Worm (Caenorhabditis elegans) whole organism, L2 larva: ENCODE results near the gene clc-11.

Experiments
- C34F6.9 ChIP-seq: fragments of 150-350 bp; optimal IDR thresholded peaks from 2 replicates; lab custom pipeline; 2014; ENCODE audit warnings: missing biosample characterization, missing genetic modification characterization
- F13H6.1 ChIP-seq: sonication (generic microtip); optimal IDR thresholded peaks from 2 replicates; lab custom pipeline; 2016; ENCODE audit warnings: missing genetic modification characterization, missing compliant biosample characterization
- R02D3.7 ChIP-seq: fragments of 150-350 bp; optimal IDR thresholded peaks from 2 replicates; lab custom pipeline; 2014; ENCODE audit warnings: missing biosample characterization, missing genetic modification characterization
- Y55F3AM.14 ChIP-seq: fragments of 200-800 bp; sonication (Bioruptor generic); optimal IDR thresholded peaks from 2 replicates; lab custom pipeline; 2018; ENCODE audit warnings: mild to moderate bottlenecking, missing genetic modification characterization, missing compliant biosample characterization
- alr-1 ChIP-seq: fragments of 150-350 bp; optimal IDR thresholded peaks from 2 replicates; lab custom pipeline; 2014; ENCODE audit warnings: missing biosample characterization, missing genetic modification characterization
- aly-2 ChIP-seq: fragments of 150-350 bp; optimal IDR thresholded peaks from 2 replicates; lab custom pipeline; 2014; ENCODE audit warnings: missing biosample characterization, missing genetic modification characterization
- ama-1 ChIP-seq: fragments of 150-350 bp; optimal IDR thresholded peaks from 2 replicates; lab custom pipeline; 2018; ENCODE audit warnings: inconsistent platforms
- blmp-1 ChIP-seq: sonication (generic microtip); optimal IDR thresholded peaks from 2 replicates; lab custom pipeline; 2017; ENCODE audit warnings: missing genetic modification characterization, mild to moderate bottlenecking, missing compliant biosample characterization, antibody characterized with exemption, moderate library complexity; ENCODE audit not compliant: insufficient read depth
- ceh-82 ChIP-seq: fragments of 150-350 bp; optimal IDR thresholded peaks from 2 replicates; lab custom pipeline; 2014; ENCODE audit warnings: missing biosample characterization, missing genetic modification characterization
- dmd-4 ChIP-seq: sonication (generic microtip); optimal IDR thresholded peaks from 2 replicates; lab custom pipeline; 2017; ENCODE audit warnings: missing biosample characterization, missing genetic modification characterization
- egl-27 ChIP-seq: sonication (generic microtip); optimal IDR thresholded peaks from 3 replicates; lab custom pipeline; 2017; ENCODE audit warnings: missing biosample characterization, missing genetic modification reagents, missing genetic modification characterization
- elt-1 ChIP-seq: fragments of 150-350 bp; optimal IDR thresholded peaks from 2 replicates; lab custom pipeline; 2014; ENCODE audit warnings: missing biosample characterization, missing genetic modification characterization
- elt-3 ChIP-seq: sonication (generic microtip); optimal IDR thresholded peaks from 2 replicates; lab custom pipeline; 2017; ENCODE audit warnings: missing biosample characterization, missing genetic modification characterization
- fos-1 ChIP-seq: fragments of 150-350 bp; optimal IDR thresholded peaks from 2 replicates; lab custom pipeline; 2014; ENCODE audit warnings: missing biosample characterization, missing genetic modification characterization
- lin-11 ChIP-seq: fragments of 150-350 bp; sonication (generic microtip); optimal IDR thresholded peaks from 2 replicates; lab custom pipeline; 2014; ENCODE audit warnings: missing biosample characterization, missing genetic modification characterization, inconsistent platforms, mixed read lengths
- lin-13 ChIP-seq: fragments of 150-350 bp; optimal IDR thresholded peaks from 2 replicates; lab custom pipeline; 2014; ENCODE audit warnings: missing biosample characterization, missing genetic modification reagents, missing genetic modification characterization
- lin-39 ChIP-seq: fragments of 150-350 bp; optimal IDR thresholded peaks from 2 replicates; lab custom pipeline; 2014; ENCODE audit warnings: missing biosample characterization, missing genetic modification reagents, missing genetic modification characterization
- lsy-2 ChIP-seq, 2 experiments: fragments of 150-350 bp in 1 of 2; sonication (generic microtip) in 1 of 2; optimal IDR thresholded peaks; 2 replicates each; lab custom pipeline; 2014 to 2017; ENCODE audit warnings: missing biosample characterization in 2 of 2, missing genetic modification characterization in 2 of 2
- mab-5 ChIP-seq: fragments of 150-350 bp; optimal IDR thresholded peaks from 2 replicates; lab custom pipeline; 2014; ENCODE audit warnings: missing biosample characterization, missing genetic modification characterization
- nhr-11 ChIP-seq: fragments of 150-350 bp; optimal IDR thresholded peaks from 2 replicates; lab custom pipeline; 2014; ENCODE audit warnings: missing biosample characterization, missing genetic modification characterization
- nhr-12 ChIP-seq: fragments of 150-350 bp; optimal IDR thresholded peaks from 2 replicates; lab custom pipeline; 2014; ENCODE audit warnings: missing biosample characterization, missing genetic modification characterization
- nhr-129 ChIP-seq: fragments of 150-350 bp; optimal IDR thresholded peaks from 2 replicates; lab custom pipeline; 2014; ENCODE audit warnings: missing biosample characterization, missing genetic modification characterization
- nhr-21 ChIP-seq: fragments of 150-350 bp; optimal IDR thresholded peaks from 2 replicates; lab custom pipeline; 2014; ENCODE audit warnings: missing biosample characterization, missing genetic modification characterization
- nhr-23 ChIP-seq: fragments of 150-350 bp; optimal IDR thresholded peaks from 2 replicates; lab custom pipeline; 2014; ENCODE audit warnings: missing biosample characterization, missing genetic modification reagents, missing genetic modification characterization
- nhr-237 ChIP-seq: fragments of 150-350 bp; optimal IDR thresholded peaks from 2 replicates; lab custom pipeline; 2014; ENCODE audit warnings: missing biosample characterization, missing genetic modification characterization
- nhr-25 ChIP-seq: fragments of 150-350 bp; sonication (generic microtip); optimal IDR thresholded peaks from 3 replicates; lab custom pipeline; 2014; ENCODE audit warnings: missing biosample characterization, missing genetic modification characterization
- nhr-6 ChIP-seq: fragments of 150-350 bp; optimal IDR thresholded peaks from 2 replicates; lab custom pipeline; 2014; ENCODE audit warnings: missing biosample characterization, missing genetic modification characterization
- nhr-77 ChIP-seq: fragments of 150-350 bp; optimal IDR thresholded peaks from 2 replicates; lab custom pipeline; 2014; ENCODE audit warnings: missing biosample characterization, missing genetic modification characterization
- peb-1 ChIP-seq: fragments of 150-350 bp; optimal IDR thresholded peaks from 2 replicates; lab custom pipeline; 2014; ENCODE audit warnings: missing biosample characterization, missing genetic modification characterization
- sem-4 ChIP-seq: fragments of 150-350 bp; optimal IDR thresholded peaks from 2 replicates; lab custom pipeline; 2014; ENCODE audit warnings: missing biosample characterization, missing genetic modification reagents, missing genetic modification characterization
- skn-1 ChIP-seq: sonication (generic microtip); optimal IDR thresholded peaks from 2 replicates; lab custom pipeline; 2017; ENCODE audit warnings: missing biosample characterization, missing genetic modification characterization
- sma-3 ChIP-seq: sonication (generic microtip); optimal IDR thresholded peaks from 2 replicates; lab custom pipeline; 2016; ENCODE audit warnings: missing genetic modification reagents, missing genetic modification characterization, missing compliant biosample characterization
- sma-9 ChIP-seq, 2 experiments: fragments of 150-350 bp in 1 of 2; sonication (generic microtip) in 1 of 2; optimal IDR thresholded peaks; 2 replicates each; lab custom pipeline; 2014 to 2016; ENCODE audit warnings: missing genetic modification characterization in 2 of 2, mild to moderate bottlenecking in 1 of 2, missing biosample characterization in 1 of 2, missing compliant biosample characterization in 1 of 2, missing genetic modification reagents in 1 of 2, moderate library complexity in 1 of 2
- snpc-4 ChIP-seq: fragments of 150-350 bp; optimal IDR thresholded peaks from 2 replicates; lab custom pipeline; 2014; ENCODE audit warnings: missing biosample characterization, missing genetic modification characterization
- unc-39 ChIP-seq: fragments of 150-350 bp; optimal IDR thresholded peaks from 2 replicates; lab custom pipeline; 2014; ENCODE audit warnings: missing biosample characterization, missing genetic modification characterization
- unc-55 ChIP-seq: fragments of 150-350 bp; sonication (generic microtip); optimal IDR thresholded peaks from 3 replicates; lab custom pipeline; 2014; ENCODE audit warnings: missing biosample characterization, missing genetic modification reagents, missing genetic modification characterization
- unc-62 ChIP-seq: fragments of 150-350 bp; optimal IDR thresholded peaks from 2 replicates; lab custom pipeline; 2014; ENCODE audit warnings: missing biosample characterization, missing genetic modification reagents, missing genetic modification characterization
- zag-1 ChIP-seq: fragments of 150-350 bp; optimal IDR thresholded peaks from 2 replicates; lab custom pipeline; 2014; ENCODE audit warnings: missing biosample characterization, missing genetic modification characterization
- ztf-1 ChIP-seq: fragments of 200-800 bp; sonication (Bioruptor generic); conservative IDR thresholded peaks from 2 replicates; pipeline ENCODE4 v1.3.6; 2022; ENCODE audit warnings: missing genetic modification characterization, missing compliant biosample characterization

Gene clc-11

DNA sequence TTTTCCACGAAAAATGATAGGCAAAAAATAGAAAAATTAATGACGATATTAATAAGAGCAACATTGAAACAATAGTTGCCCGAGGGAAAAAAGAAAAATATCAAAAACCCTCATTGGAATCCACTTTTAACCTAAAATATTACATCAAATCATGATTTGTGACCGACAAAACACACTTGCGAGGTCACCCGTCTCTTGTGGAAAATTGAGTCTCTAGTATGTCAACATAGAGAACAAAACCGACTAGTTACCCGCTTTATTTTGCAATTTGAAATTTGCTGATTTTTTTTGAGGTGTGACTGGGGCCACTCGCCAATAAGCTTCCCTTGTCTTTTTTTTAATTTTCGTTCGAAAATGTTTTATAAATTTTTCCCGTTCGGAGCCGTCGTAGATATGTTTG lies 36.3 kb upstream of the clc-11 start, which contains the start of gene cyp-33D1:
Gene cyp-33D1, minus strand, starts transcription at position 101 of the 400 bp plus-strand sequence.
- no peak for TF ChIP-seq aly-2 (tag; lab: Kevin White, UChicago)
- no peak for TF ChIP-seq fos-1 (tag; lab: Kevin White, UChicago)
- no peak for TF ChIP-seq alr-1 (tag; lab: Kevin White, UChicago)
- no peak for TF ChIP-seq R02D3.7
- no peak for TF ChIP-seq lin-13 (GFP tag; lab: Kevin White, UChicago)
- TF ChIP-seq nhr-11: no peak
- TF ChIP-seq ceh-82 (tag; lab: Kevin White, UChicago): no peak
- no peak for TF ChIP-seq lin-11 (tag; lab: Kevin White, UChicago)

DNA sequence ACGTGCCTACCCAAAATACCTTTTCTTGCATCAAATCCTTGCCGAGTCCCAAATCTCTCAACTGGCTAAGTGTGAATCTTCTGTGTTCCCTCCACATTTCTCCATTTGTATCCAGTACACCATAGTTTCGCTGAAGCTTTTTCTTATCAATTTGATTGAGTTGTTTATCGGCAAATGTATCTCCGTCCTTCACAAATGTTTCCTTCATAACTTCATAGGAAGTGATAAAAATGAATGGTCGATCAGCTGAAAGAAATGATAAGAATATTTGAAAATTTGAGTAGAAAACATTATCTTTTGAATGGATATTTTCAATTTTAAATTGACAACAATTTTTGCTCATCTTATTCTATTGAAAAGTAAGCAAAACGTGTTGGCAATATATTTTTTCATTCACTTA lies 35.8 kb upstream of the clc-11 start:
- TF ChIP-seq nhr-25 (tag; lab: Kevin White, UChicago): no peak
- peak; percentile 65 for TF ChIP-seq fos-1 (tag; lab: Kevin White, UChicago)

DNA sequence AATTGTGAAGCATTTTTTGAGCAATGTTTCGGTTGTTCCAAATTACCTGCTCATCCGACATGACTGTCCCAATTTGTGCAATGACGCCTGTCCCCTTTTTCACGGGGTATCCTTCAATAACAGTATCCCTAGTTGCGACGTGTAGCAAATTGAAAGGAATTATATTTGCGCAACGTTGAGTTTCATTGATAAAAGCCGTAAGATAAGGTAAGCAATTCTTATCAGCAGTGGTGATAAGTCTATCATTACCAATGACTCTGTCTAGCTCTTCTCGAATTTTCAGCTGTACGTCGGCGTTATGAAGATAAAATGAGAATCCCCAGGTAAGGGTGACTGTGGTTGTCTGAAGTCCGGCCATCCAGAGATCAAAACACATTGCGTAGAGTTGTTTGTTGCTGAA lies 34.7 kb upstream of the clc-11 start:
- TF ChIP-seq R02D3.7 (no peak), fos-1 (tag; lab: Kevin White, UChicago) (peak; percentile 35)

DNA sequence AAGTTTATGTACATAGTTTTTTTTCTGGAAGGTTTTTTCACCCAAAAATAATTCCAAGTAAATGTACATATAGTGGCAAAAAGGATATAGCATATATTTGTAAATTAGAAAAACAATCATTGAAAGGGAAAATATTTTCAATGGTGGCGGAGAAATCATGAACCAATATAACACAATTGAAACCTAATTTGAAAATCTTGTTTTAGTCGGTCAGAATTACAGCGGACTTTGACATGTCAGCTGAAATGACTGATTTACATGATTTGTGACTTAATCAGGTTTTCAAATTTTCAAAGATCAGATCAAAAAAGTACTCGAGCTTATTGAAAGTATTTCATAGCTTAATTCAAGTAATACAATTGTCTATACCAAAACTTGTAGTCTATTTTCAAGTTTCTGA lies 32.3 kb upstream of the clc-11 start, which contains the start of gene K05D4.9:
Gene K05D4.9, minus strand, starts transcription at position 101 of the 400 bp plus-strand sequence.
- no peak for TF ChIP-seq Y55F3AM.14 (GFP tag; lab: Kevin White, UChicago)
- no peak for TF ChIP-seq unc-39 (tag; lab: Kevin White, UChicago)
- TF ChIP-seq snpc-4 (tag; lab: Kevin White, UChicago): no peak
- TF ChIP-seq C34F6.9: no peak
- TF ChIP-seq fos-1 (tag; lab: Kevin White, UChicago): no peak
- no peak for TF ChIP-seq dmd-4 (tag; lab: Kevin White, UChicago)
- TF ChIP-seq sma-3 (GFP tag; lab: Kevin White, UChicago): no peak
- TF ChIP-seq F13H6.1: no peak
- TF ChIP-seq ceh-82 (tag; lab: Kevin White, UChicago): no peak
- no peak for TF ChIP-seq unc-55 (GFP tag; lab: Kevin White, UChicago)
- TF ChIP-seq mab-5 (tag; lab: Kevin White, UChicago): no peak
- no peak for TF ChIP-seq peb-1
- no peak for TF ChIP-seq lin-11 (tag; lab: Kevin White, UChicago)
- no peak for TF ChIP-seq elt-1
- no peak for TF ChIP-seq lin-39 (tag; lab: Kevin White, UChicago)
- no peak for TF ChIP-seq R02D3.7
- TF ChIP-seq sem-4 (tag; lab: Kevin White, UChicago): no peak
- TF ChIP-seq unc-62 (GFP tag; lab: Kevin White, UChicago): no peak
- no peak for TF ChIP-seq ztf-1 (GFP tag; lab: Robert Waterston, UW)

DNA sequence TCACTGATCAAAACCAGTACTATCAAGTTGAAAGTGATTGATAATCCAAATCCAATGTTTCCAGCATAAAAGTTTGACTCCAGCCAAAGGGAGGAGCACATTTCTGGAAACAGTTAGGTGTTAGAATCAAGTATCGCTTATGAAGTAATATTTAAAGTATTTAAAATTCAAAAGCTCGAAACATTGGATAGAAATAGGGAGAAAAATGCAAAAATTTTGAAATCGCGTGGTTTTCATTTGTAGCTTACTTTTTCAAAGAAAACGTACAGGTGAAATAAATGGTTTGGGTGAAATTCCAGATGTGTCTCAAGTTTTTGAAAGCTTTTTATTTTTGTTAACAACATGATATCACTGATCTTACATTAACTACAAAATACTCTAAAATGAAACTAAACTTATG lies 29.6 kb upstream of the clc-11 start, which contains the start of gene str-111:
Gene str-111, minus strand, starts transcription at position 101 of the 400 bp plus-strand sequence.
- TF ChIP-seq alr-1 (tag; lab: Kevin White, UChicago) (no peak), blmp-1 (tag; lab: Kevin White, UChicago) (no peak), sem-4 (tag; lab: Kevin White, UChicago) (no peak), R02D3.7 (no peak), nhr-21 (tag; lab: Kevin White, UChicago) (no peak), fos-1 (tag; lab: Kevin White, UChicago) (no peak), nhr-237 (tag; lab: Kevin White, UChicago) (no peak), lsy-2 (tag; optimal IDR thresholded peaks at IDR 0.05; lab: Kevin White, UChicago) (no peak), Y55F3AM.14 (GFP tag; lab: Kevin White, UChicago) (no peak), nhr-6 (tag; lab: Kevin White, UChicago) (no peak), F13H6.1 (no peak), elt-3 (tag; lab: Kevin White, UChicago) (no peak), nhr-23 (no peak), egl-27 (no peak)

DNA sequence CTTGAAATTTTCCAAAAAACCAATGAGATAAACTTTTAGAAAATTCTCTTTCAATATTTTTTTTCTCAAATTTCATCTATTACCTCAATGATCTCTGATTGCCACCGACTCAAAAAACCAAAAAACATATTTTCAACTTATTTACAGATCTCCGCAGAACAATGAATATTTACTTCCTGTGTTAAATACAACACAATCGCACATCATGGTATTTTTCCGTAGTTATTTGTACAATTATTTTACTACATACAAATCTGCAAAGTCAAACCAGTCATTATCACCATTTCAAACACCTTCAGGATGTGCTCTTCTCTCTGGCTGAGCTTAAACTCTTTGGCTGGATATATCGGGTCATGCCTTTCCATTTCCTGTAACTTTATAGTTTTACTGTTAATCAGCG lies 26.5 kb upstream of the clc-11 start, which contains the start of gene str-108:
Gene str-108, plus strand, starts transcription at position 301 of the 400 bp plus-strand sequence.
- no peak for TF ChIP-seq unc-39 (tag; lab: Kevin White, UChicago)
- TF ChIP-seq nhr-77 (tag; lab: Kevin White, UChicago): no peak
- TF ChIP-seq ama-1 (lab: Kevin White, UChicago): no peak
- TF ChIP-seq sma-9 (GFP tag; optimal IDR thresholded peaks at IDR 0.05; lab: Kevin White, UChicago): no peak
- TF ChIP-seq sma-9 (tag; optimal IDR thresholded peaks at IDR 0.05; lab: Kevin White, UChicago): no peak
- no peak for TF ChIP-seq lin-11 (tag; lab: Kevin White, UChicago)
- no peak for TF ChIP-seq dmd-4 (tag; lab: Kevin White, UChicago)
- no peak for TF ChIP-seq ceh-82 (tag; lab: Kevin White, UChicago)
- TF ChIP-seq Y55F3AM.14 (GFP tag; lab: Kevin White, UChicago): no peak
- no peak for TF ChIP-seq skn-1 (tag; lab: Kevin White, UChicago)
- no peak for TF ChIP-seq nhr-11
- no peak for TF ChIP-seq zag-1
- no peak for TF ChIP-seq unc-55 (GFP tag; lab: Kevin White, UChicago)
- TF ChIP-seq nhr-237 (tag; lab: Kevin White, UChicago): no peak
- no peak for TF ChIP-seq elt-3 (tag; lab: Kevin White, UChicago)
- no peak for TF ChIP-seq nhr-12 (tag; lab: Kevin White, UChicago)
- TF ChIP-seq nhr-6 (tag; lab: Kevin White, UChicago): no peak
- no peak for TF ChIP-seq lsy-2 (tag; optimal IDR thresholded peaks at IDR 0.05; lab: Kevin White, UChicago)
- no peak for TF ChIP-seq nhr-129 (tag; lab: Kevin White, UChicago)
- TF ChIP-seq nhr-21 (tag; lab: Kevin White, UChicago): no peak
